Fruit fly (Drosophila melanogaster) Kc167 (cell line): ENCODE results near the gene Sptr.

Source experiments
- Myc ChIP-seq: fragments of >200 bp; optimal IDR thresholded peaks from 2 replicates; lab custom pipeline; 2017; ENCODE audit warnings: missing external identifiers
- insv ChIP-seq: fragments of >200 bp; optimal IDR thresholded peaks from 3 replicates; lab custom pipeline; 2018; ENCODE audit warnings: missing external identifiers
- psq ChIP-seq: fragments of >200 bp; optimal IDR thresholded peaks from 2 replicates; lab custom pipeline; 2017; ENCODE audit warnings: missing external identifiers
- ttk ChIP-seq: sonication (Bioruptor generic); optimal IDR thresholded peaks from 2 replicates; lab custom pipeline; 2017; ENCODE audit warnings: missing external identifiers

DNA sequence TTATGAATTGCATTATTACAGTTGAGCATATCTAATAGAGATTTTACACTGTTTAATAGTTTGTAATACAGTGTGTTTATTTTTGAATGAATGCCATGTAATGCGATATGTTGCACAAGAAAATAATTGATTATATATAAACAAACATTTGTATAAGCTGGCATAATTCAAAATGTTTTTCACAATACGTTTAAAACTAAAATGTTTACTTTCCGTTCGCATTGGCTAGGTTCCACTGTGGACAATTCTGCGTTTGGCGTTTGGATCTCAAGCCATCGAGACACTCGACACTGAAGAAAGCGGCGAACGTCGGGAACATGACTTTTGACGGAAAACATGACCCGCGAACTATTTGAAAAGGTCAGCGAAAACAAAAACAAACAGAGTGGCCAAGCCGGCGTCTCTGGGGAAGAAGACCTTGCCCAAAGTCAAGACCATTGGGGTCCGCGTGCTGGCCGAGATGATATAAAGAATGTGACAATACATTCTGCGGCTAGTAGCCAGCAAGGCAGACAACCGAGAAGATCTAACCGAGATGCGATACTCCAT, 9.2 kb upstream of the Sptr start, which contains the start of gene Cp7Fb:
- TF ChIP-seq psq (lab: Kevin White, UChicago) (no peak), insv (lab: Kevin White, UChicago) (no peak), ttk (lab: Kevin White, UChicago) (no peak), Myc (lab: Kevin White, UChicago) (no peak)
